Worm (Caenorhabditis elegans) whole organism, mixed stage, embryonic: ENCODE measurements around the gene F34H10.3.

Source experiments
- M03D4.4 ChIP-seq: sonication (generic microtip); optimal IDR thresholded peaks from 2 replicates; lab custom pipeline; 2017; ENCODE audit warnings: mild to moderate bottlenecking, missing genetic modification characterization, missing compliant biosample characterization
- bed-3 ChIP-seq: fragments of 200-800 bp; sonication (Bioruptor generic); optimal IDR thresholded peaks from 3 replicates; lab custom pipeline; 2018; ENCODE audit warnings: mild to moderate bottlenecking, missing genetic modification characterization, moderate library complexity, missing compliant biosample characterization
- blmp-1 ChIP-seq: fragments of 150-350 bp; optimal IDR thresholded peaks from 2 replicates; lab custom pipeline; 2014; ENCODE audit warnings: missing biosample characterization, missing genetic modification characterization
- ceh-39 ChIP-seq: fragments of 150-350 bp; optimal IDR thresholded peaks from 2 replicates; lab custom pipeline; 2014; ENCODE audit warnings: missing biosample characterization, missing genetic modification characterization
- ceh-43 ChIP-seq: fragments of 200-800 bp; sonication (Bioruptor generic); optimal IDR thresholded peaks from 2 replicates; lab custom pipeline; 2018; ENCODE audit warnings: mild to moderate bottlenecking, missing genetic modification characterization, moderate library complexity, missing compliant biosample characterization
- ces-1 ChIP-seq: fragments of 150-350 bp; optimal IDR thresholded peaks from 2 replicates; lab custom pipeline; 2014; ENCODE audit warnings: missing biosample characterization, missing genetic modification reagents, missing genetic modification characterization
- cnd-1 ChIP-seq: fragments of 200-800 bp; sonication (Bioruptor generic); optimal IDR thresholded peaks from 2 replicates; lab custom pipeline; 2018; ENCODE audit warnings: mild to moderate bottlenecking, missing genetic modification characterization, missing compliant biosample characterization
- drap-1 ChIP-seq: fragments of 200-800 bp; sonication (Bioruptor generic); optimal IDR thresholded peaks from 3 replicates; lab custom pipeline; 2018; ENCODE audit warnings: mild to moderate bottlenecking, missing genetic modification characterization, missing compliant biosample characterization
- elt-1 ChIP-seq: sonication (generic microtip); optimal IDR thresholded peaks from 2 replicates; lab custom pipeline; 2017; ENCODE audit warnings: missing genetic modification characterization, mild to moderate bottlenecking, missing compliant biosample characterization, antibody characterized with exemption, moderate library complexity, borderline replicate concordance; ENCODE audit not compliant: insufficient read depth
- elt-3 ChIP-seq: fragments of 150-350 bp; optimal IDR thresholded peaks from 2 replicates; lab custom pipeline; 2014; ENCODE audit warnings: missing biosample characterization, missing genetic modification characterization
- flh-1 ChIP-seq: fragments of 200-800 bp; sonication (Bioruptor generic); optimal IDR thresholded peaks from 2 replicates; lab custom pipeline; 2018; ENCODE audit warnings: mild to moderate bottlenecking, missing genetic modification characterization, moderate library complexity, missing compliant biosample characterization
- ham-2 ChIP-seq: fragments of 200-800 bp; sonication (Bioruptor generic); optimal IDR thresholded peaks from 2 replicates; lab custom pipeline; 2018; ENCODE audit warnings: mild to moderate bottlenecking, missing genetic modification characterization, missing compliant biosample characterization
- hlh-1 ChIP-seq: fragments of 150-350 bp; optimal IDR thresholded peaks from 2 replicates; lab custom pipeline; 2014; ENCODE audit warnings: missing biosample characterization, missing genetic modification reagents, missing genetic modification characterization
- lin-13 ChIP-seq: fragments of 150-350 bp; optimal IDR thresholded peaks from 2 replicates; lab custom pipeline; 2014; ENCODE audit warnings: missing biosample characterization, missing genetic modification characterization
- lin-32 ChIP-seq: fragments of 200-800 bp; sonication (Bioruptor generic); optimal IDR thresholded peaks from 2 replicates; lab custom pipeline; 2018; ENCODE audit warnings: mild to moderate bottlenecking, missing genetic modification characterization, missing compliant biosample characterization
- lsy-2 ChIP-seq: fragments of 150-350 bp; optimal IDR thresholded peaks from 2 replicates; lab custom pipeline; 2014; ENCODE audit warnings: missing biosample characterization, missing genetic modification characterization
- mab-5 ChIP-seq: fragments of 150-350 bp; optimal IDR thresholded peaks from 2 replicates; lab custom pipeline; 2014; ENCODE audit warnings: missing biosample characterization, missing genetic modification characterization
- mls-2 ChIP-seq: sonication (generic microtip); optimal IDR thresholded peaks from 2 replicates; lab custom pipeline; 2016; ENCODE audit warnings: mild to moderate bottlenecking, missing genetic modification characterization, moderate library complexity, missing compliant biosample characterization
- nhr-12 ChIP-seq: fragments of 150-350 bp; optimal IDR thresholded peaks from 2 replicates; lab custom pipeline; 2014; ENCODE audit warnings: missing biosample characterization, missing genetic modification characterization
- nhr-2 ChIP-seq: fragments of 150-350 bp; optimal IDR thresholded peaks from 2 replicates; lab custom pipeline; 2014; ENCODE audit warnings: missing biosample characterization, missing genetic modification characterization
- nhr-28 ChIP-seq: fragments of 150-350 bp; optimal IDR thresholded peaks from 2 replicates; lab custom pipeline; 2014; ENCODE audit warnings: missing biosample characterization, missing genetic modification characterization
- pha-4 ChIP-seq: fragments of 150-350 bp; optimal IDR thresholded peaks from 2 replicates; lab custom pipeline; 2018; ENCODE audit warnings: missing biosample characterization, missing genetic modification reagents, missing genetic modification characterization
- sem-2 ChIP-seq: fragments of 200-800 bp; sonication (Bioruptor generic); optimal IDR thresholded peaks from 2 replicates; lab custom pipeline; 2018; ENCODE audit warnings: mild to moderate bottlenecking, missing genetic modification characterization, missing compliant biosample characterization
- snpc-4 ChIP-seq: fragments of 150-350 bp; optimal IDR thresholded peaks from 2 replicates; lab custom pipeline; 2014; ENCODE audit warnings: missing biosample characterization, missing genetic modification characterization
- sptf-1 ChIP-seq: sonication (generic microtip); optimal IDR thresholded peaks from 2 replicates; lab custom pipeline; 2017; ENCODE audit warnings: mild to moderate bottlenecking, missing genetic modification characterization, moderate library complexity, missing compliant biosample characterization
- tbx-8 ChIP-seq: fragments of 200-800 bp; sonication (Bioruptor generic); optimal IDR thresholded peaks from 2 replicates; lab custom pipeline; 2018; ENCODE audit warnings: mild to moderate bottlenecking, missing genetic modification characterization, moderate library complexity, missing compliant biosample characterization
- unc-120 ChIP-seq: sonication (generic microtip); optimal IDR thresholded peaks from 2 replicates; lab custom pipeline; 2017; ENCODE audit warnings: missing genetic modification characterization, missing compliant biosample characterization; ENCODE audit not compliant: poor library complexity, severe bottlenecking
- unc-39 ChIP-seq: fragments of 150-350 bp; optimal IDR thresholded peaks from 2 replicates; lab custom pipeline; 2014; ENCODE audit warnings: missing biosample characterization, missing genetic modification characterization
- unc-62 ChIP-seq: fragments of 150-350 bp; optimal IDR thresholded peaks from 2 replicates; lab custom pipeline; 2014; ENCODE audit warnings: missing biosample characterization, missing genetic modification reagents, missing genetic modification characterization
- zip-8 ChIP-seq: fragments of 150-350 bp; optimal IDR thresholded peaks from 2 replicates; lab custom pipeline; 2014; ENCODE audit warnings: missing biosample characterization, missing genetic modification characterization
- ztf-11 ChIP-seq: fragments of 150-350 bp; optimal IDR thresholded peaks from 2 replicates; lab custom pipeline; 2014; ENCODE audit warnings: missing biosample characterization, missing genetic modification characterization

Gene F34H10.3

DNA sequence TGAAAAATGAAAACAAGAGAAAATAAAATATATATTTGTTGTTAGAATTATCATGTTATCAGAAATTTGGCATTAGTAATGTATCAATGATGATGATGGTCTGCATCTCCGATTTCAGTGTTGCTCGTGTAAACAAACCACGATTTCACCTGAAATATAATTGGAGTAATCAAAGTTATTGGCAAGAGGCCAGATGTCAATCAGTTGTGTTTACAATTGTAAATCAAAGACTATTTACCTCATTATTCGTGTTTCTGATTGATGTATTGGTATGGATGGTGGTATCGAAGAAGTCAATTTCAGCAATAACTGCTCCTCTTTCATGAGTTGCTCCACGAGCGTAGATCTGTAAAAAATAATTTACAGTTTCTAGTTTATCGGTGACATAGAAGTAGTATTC is 41.2 kb upstream of the F34H10.3 start:
- TF ChIP-seq cnd-1 (tag; lab: Kevin White, UChicago) (no peak), unc-120 (tag; lab: Kevin White, UChicago) (no peak), ces-1 (no peak), nhr-28 (tag; lab: Kevin White, UChicago) (no peak), blmp-1 (tag; lab: Kevin White, UChicago) (no peak), nhr-12 (tag; lab: Kevin White, UChicago) (no peak), sptf-1 (no peak), ham-2 (GFP tag; lab: Kevin White, UChicago) (no peak), mls-2 (no peak), unc-39 (tag; lab: Kevin White, UChicago) (no peak), sem-2 (GFP tag; lab: Kevin White, UChicago) (no peak)

- TF ChIP-seq M03D4.4 (tag; lab: Kevin White, UChicago) (no peak), ceh-39 (tag; lab: Kevin White, UChicago) (no peak), mab-5 (tag; lab: Kevin White, UChicago) (no peak), drap-1 (GFP tag; lab: Kevin White, UChicago) (no peak), ztf-11 (tag; lab: Kevin White, UChicago) (no peak), flh-1 (GFP tag; lab: Kevin White, UChicago) (no peak), sem-2 (GFP tag; lab: Kevin White, UChicago) (no peak)
These were observed 40.0 kb upstream of the F34H10.3 start, which contains the start of gene C43C3.4 for ce11 chrX:9674799-9675198. Gene C43C3.4, minus strand, starts transcription at chrX:9674899.

DNA sequence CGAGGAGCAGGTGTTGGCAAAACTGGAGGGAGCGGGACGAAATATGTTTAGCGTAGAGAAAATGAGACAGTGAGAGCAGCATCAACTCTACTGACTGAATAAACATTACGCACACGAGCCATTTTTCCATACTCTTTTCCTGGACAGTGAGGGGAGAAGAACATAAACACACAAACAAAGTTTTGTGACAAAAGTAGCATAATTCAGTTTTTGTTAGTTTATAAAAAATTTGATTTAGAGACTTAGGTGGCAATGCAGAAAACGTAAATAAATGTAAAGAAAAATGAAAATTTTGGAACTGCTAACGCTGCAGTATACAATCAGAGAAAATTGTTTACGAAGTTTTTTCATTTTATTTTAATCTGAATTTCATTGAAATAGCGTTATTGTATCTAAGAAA is 38.4 kb upstream of the F34H10.3 start:
- no peak for TF ChIP-seq snpc-4 (tag; lab: Kevin White, UChicago)
- TF ChIP-seq ceh-39 (tag; lab: Kevin White, UChicago): no peak
- no peak for TF ChIP-seq nhr-12 (tag; lab: Kevin White, UChicago)
- TF ChIP-seq unc-39 (tag; lab: Kevin White, UChicago): no peak
- no peak for TF ChIP-seq pha-4 (tag; lab: Kevin White, UChicago)
- TF ChIP-seq bed-3 (GFP tag; lab: Kevin White, UChicago): no peak
- TF ChIP-seq elt-3 (tag; lab: Kevin White, UChicago): no peak
- TF ChIP-seq mab-5 (tag; lab: Kevin White, UChicago): no peak
- no peak for TF ChIP-seq tbx-8
- no peak for TF ChIP-seq nhr-2 (tag; lab: Kevin White, UChicago)
- TF ChIP-seq lin-32 (GFP tag; lab: Kevin White, UChicago): no peak
- no peak for TF ChIP-seq lin-13 (tag; lab: Kevin White, UChicago)
- TF ChIP-seq ham-2 (GFP tag; lab: Kevin White, UChicago): no peak
- no peak for TF ChIP-seq nhr-28 (tag; lab: Kevin White, UChicago)
- TF ChIP-seq blmp-1 (tag; lab: Kevin White, UChicago): no peak
- no peak for TF ChIP-seq hlh-1
- TF ChIP-seq lsy-2 (tag; lab: Kevin White, UChicago): no peak
- TF ChIP-seq flh-1 (GFP tag; lab: Kevin White, UChicago): no peak

DNA sequence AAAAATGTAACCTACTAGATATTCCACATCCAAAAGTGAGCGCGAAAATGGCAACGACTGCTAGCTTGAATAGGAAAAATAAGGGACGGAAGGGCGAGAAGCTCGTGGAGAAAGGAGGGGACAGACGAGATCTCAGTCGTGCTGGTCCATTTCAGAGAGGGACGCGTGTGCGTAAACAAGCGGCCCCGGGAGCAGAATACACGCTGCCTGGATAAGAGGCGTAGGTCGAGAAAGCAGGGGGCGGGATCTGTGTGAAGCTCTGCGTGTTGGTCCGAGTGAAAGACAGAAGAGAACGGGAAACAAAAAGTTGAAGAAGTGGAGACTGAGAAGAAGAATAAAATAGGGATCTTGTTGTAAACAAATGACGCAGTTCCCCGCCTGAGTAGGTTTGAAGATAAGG is 33.7 kb upstream of the F34H10.3 start, which contains the start of gene T14B1.1:
Gene T14B1.1, minus strand, starts transcription at position 170 of the 400 bp plus-strand sequence.
- TF ChIP-seq ceh-43 (GFP tag; lab: Kevin White, UChicago) (no peak), unc-62 (peak; percentile 14), nhr-28 (tag; lab: Kevin White, UChicago) (no peak), snpc-4 (tag; lab: Kevin White, UChicago) (no peak), unc-120 (tag; lab: Kevin White, UChicago) (peak; percentile 33), sptf-1 (peak; percentile 55), sem-2 (GFP tag; lab: Kevin White, UChicago) (no peak)

DNA sequence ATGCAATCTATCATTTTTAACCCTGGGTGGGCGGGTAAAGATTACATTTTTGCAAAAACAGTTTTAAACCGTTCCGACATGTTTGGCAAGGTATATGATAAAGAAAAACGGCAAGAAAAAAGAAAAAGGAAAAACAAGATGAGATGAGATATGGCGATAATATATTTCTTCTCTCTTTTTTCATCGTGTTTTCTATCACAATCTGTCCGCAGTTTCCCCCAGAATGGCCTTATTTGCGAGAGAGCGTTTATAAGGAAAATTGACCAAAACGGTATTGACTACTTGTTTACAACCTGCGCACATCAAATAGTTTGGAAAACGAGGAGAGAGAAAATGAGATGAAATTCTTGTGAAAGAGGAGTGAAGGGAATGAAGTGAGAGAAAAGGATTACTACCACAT is 32.6 kb upstream of the F34H10.3 start:
- TF ChIP-seq zip-8: no peak
- peak; percentile 79 for TF ChIP-seq elt-1 (tag; lab: Kevin White, UChicago)
- no peak for TF ChIP-seq lin-13 (tag; lab: Kevin White, UChicago)
- no peak for TF ChIP-seq sptf-1
- TF ChIP-seq mls-2: no peak
- peak; percentile 38 for TF ChIP-seq ces-1
- TF ChIP-seq cnd-1 (tag; lab: Kevin White, UChicago): no peak
- TF ChIP-seq nhr-28 (tag; lab: Kevin White, UChicago): no peak
- TF ChIP-seq ztf-11 (tag; lab: Kevin White, UChicago): no peak
